Worm (Caenorhabditis elegans) whole organism, L2 larva: ENCODE measurements around the gene Y37D8A.4.

Experiments used
- blmp-1 ChIP-seq: sonication (generic microtip); optimal IDR thresholded peaks from 2 replicates; lab custom pipeline; 2017; ENCODE audit warnings: missing genetic modification characterization, mild to moderate bottlenecking, missing compliant biosample characterization, antibody characterized with exemption, moderate library complexity; ENCODE audit not compliant: insufficient read depth
- ceh-82 ChIP-seq: fragments of 150-350 bp; optimal IDR thresholded peaks from 2 replicates; lab custom pipeline; 2014; ENCODE audit warnings: missing biosample characterization, missing genetic modification characterization
- fos-1 ChIP-seq: fragments of 150-350 bp; optimal IDR thresholded peaks from 2 replicates; lab custom pipeline; 2014; ENCODE audit warnings: missing biosample characterization, missing genetic modification characterization
- lin-13 ChIP-seq: fragments of 150-350 bp; optimal IDR thresholded peaks from 2 replicates; lab custom pipeline; 2014; ENCODE audit warnings: missing biosample characterization, missing genetic modification reagents, missing genetic modification characterization
- mdl-1 ChIP-seq, 2 experiments: fragments of 150-350 bp in 1 of 2; sonication (generic microtip) in 1 of 2; optimal IDR thresholded peaks; 2 replicates each; lab custom pipeline; 2017; ENCODE audit warnings: missing biosample characterization in 2 of 2, missing genetic modification characterization in 2 of 2
- nhr-11 ChIP-seq: fragments of 150-350 bp; optimal IDR thresholded peaks from 2 replicates; lab custom pipeline; 2014; ENCODE audit warnings: missing biosample characterization, missing genetic modification characterization
- nhr-25 ChIP-seq: fragments of 150-350 bp; sonication (generic microtip); optimal IDR thresholded peaks from 3 replicates; lab custom pipeline; 2014; ENCODE audit warnings: missing biosample characterization, missing genetic modification characterization
- nhr-6 ChIP-seq: fragments of 150-350 bp; optimal IDR thresholded peaks from 2 replicates; lab custom pipeline; 2014; ENCODE audit warnings: missing biosample characterization, missing genetic modification characterization
- nhr-77 ChIP-seq: fragments of 150-350 bp; optimal IDR thresholded peaks from 2 replicates; lab custom pipeline; 2014; ENCODE audit warnings: missing biosample characterization, missing genetic modification characterization
- unc-55 ChIP-seq: fragments of 150-350 bp; sonication (generic microtip); optimal IDR thresholded peaks from 3 replicates; lab custom pipeline; 2014; ENCODE audit warnings: missing biosample characterization, missing genetic modification reagents, missing genetic modification characterization
- ztf-11 ChIP-seq: sonication (generic microtip); optimal IDR thresholded peaks from 2 replicates; lab custom pipeline; 2017; ENCODE audit warnings: missing biosample characterization, missing genetic modification characterization

DNA sequence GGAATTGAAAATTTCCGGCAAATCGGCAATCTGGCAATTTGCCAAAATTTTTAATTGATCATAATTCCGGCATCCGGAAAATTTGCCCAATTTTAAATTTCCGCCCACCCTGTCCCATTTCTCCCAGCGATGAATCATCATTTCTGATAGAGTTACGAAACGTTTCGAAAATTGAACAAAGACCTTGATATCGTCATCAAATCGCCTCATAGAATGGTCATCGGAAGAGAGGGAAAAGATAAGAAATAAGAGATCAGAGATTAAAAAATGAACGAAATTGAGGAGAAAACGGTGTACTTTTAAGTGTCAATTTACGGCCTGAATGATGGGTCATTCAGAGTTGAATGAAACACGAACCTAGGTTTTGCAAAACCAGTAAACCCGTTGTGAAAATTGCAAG lies 8.9 kb upstream of the Y37D8A.4 start:
- TF ChIP-seq nhr-25 (tag; lab: Kevin White, UChicago) (peak; percentile 19), nhr-11 (no peak), fos-1 (peak; percentile 92), unc-55 (GFP tag; lab: Kevin White, UChicago) (no peak), ceh-82 (tag; lab: Kevin White, UChicago) (no peak), mdl-1 (tag; optimal IDR thresholded peaks at IDR 0.05; lab: Kevin White, UChicago) (no peak), nhr-6 (no peak), lin-13 (GFP tag; lab: Kevin White, UChicago) (no peak), blmp-1 (tag; lab: Kevin White, UChicago) (peak; percentile 37), nhr-77 (tag; lab: Kevin White, UChicago) (no peak), ztf-11 (tag; lab: Kevin White, UChicago) (no peak)
